Fruit fly (Drosophila melanogaster): ENCODE data around the gene Es2.

Es2 gene

dm6 chrX:8457532-8457931 lies 3.7 kb upstream of the Es2 start, which contains the start of gene CG32713:
TSS of gene CG32713 (minus strand) at chrX:8457632.
- TF ChIP-seq Myc (optimal IDR thresholded peaks at IDR 0.05), result no peak
- no peak for TF ChIP-seq ttk (optimal IDR thresholded peaks at IDR 0.05)
- TF ChIP-seq h (optimal IDR thresholded peaks at IDR 0.05), result no peak
- no peak for TF ChIP-seq insv (optimal IDR thresholded peaks at IDR 0.05)
- no peak for TF ChIP-seq Sin3A (optimal IDR thresholded peaks at IDR 0.05)
- no peak for TF ChIP-seq psq (optimal IDR thresholded peaks at IDR 0.05)

dm6 chrX:8459452-8460040 lies 1.7 kb upstream of the Es2 start:
- TF ChIP-seq insv (optimal IDR thresholded peaks at IDR 0.05) (no peak), ttk (optimal IDR thresholded peaks at IDR 0.05) (no peak), h (optimal IDR thresholded peaks at IDR 0.05) (no peak), Sin3A (optimal IDR thresholded peaks at IDR 0.05) (no peak), psq (optimal IDR thresholded peaks at IDR 0.05) (no peak), Myc (optimal IDR thresholded peaks at IDR 0.05) (no peak)

DNA sequence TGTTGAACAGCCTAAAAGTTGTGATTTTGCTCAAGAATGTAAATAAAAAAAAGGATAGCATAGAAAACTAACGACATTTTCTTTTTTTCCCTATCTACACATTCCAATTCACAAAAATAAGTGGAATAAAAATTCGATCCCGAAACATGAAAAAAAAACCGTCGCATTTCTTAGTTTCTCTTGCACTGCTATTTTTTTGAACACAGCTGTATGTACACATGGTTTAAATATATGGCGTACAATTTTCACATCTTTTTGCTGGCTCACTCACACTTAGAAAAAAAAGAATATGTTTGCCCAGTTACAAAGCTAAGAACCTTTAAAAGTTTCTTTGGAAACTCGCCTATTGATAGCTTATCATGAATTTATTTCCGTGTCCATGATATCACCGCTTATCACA lies 1.0 kb upstream of the Es2 start:
- TF ChIP-seq Sin3A (optimal IDR thresholded peaks at IDR 0.05) (no peak), psq (optimal IDR thresholded peaks at IDR 0.05) (no peak), Myc (optimal IDR thresholded peaks at IDR 0.05) (no peak), insv (optimal IDR thresholded peaks at IDR 0.05) (no peak), h (optimal IDR thresholded peaks at IDR 0.05) (no peak), ttk (optimal IDR thresholded peaks at IDR 0.05) (no peak)

DNA sequence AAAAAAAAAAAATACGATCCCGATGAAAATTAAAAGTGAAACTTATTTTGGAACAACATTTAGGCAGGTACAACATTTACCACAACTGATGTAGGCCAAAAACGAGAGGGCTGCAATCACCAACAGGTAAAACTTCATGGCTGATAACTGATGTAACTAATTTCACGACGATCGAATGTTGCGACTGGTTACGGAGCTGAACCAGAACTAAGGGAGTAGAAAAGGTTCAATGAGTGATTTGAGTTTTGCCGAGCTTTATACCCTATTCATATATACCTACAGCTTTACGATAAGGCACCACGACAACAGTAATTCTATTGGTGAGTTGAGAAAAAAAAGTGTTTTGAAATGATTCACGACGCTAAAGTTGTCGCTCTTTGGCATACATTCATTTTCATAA lies 593 bp upstream of the Es2 start, which contains the start of gene CG15347:
TSS of gene CG15347 (minus strand) at position 213 of the 400 bp plus-strand sequence.
- TF ChIP-seq Myc (optimal IDR thresholded peaks at IDR 0.05) (no peak), Sin3A (optimal IDR thresholded peaks at IDR 0.05) (no peak), psq (optimal IDR thresholded peaks at IDR 0.05) (no peak), insv (optimal IDR thresholded peaks at IDR 0.05) (no peak), ttk (optimal IDR thresholded peaks at IDR 0.05) (no peak), h (optimal IDR thresholded peaks at IDR 0.05) (no peak)

DNA sequence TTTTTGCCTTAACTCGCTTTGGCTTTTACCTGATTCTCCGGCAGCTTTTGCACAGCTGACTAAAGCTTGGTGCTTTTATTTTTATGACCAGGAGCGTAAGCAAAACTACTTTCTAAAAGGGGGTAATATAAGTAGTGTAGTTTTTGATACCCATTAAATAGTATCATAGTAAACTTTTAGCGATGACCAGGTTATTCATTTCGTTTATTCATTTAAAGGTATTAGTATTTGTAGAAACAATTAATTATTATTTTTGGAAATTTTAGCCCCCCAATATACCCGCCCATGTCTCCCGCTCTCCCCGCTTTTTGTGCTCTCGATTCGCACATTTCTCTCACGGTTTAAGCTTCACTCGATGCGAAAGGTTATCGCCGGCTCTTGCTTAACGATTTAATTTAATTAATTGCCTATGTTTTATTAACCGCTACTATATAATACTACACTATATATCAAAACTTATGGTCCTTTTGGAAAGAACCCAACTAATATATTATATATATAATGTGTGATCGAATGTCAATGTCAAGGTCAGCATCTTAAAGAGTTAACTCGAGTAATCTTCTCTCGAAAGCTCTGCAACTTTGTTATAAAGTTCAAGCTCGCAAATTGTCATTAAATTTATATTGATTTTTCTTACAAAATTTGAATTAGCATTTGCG lies 3.2 kb downstream of the Es2 start, which contains the start of gene Sptr:
TSS of gene Sptr (minus strand) at position 61 of the 659 bp plus-strand sequence.
- TF ChIP-seq ttk (optimal IDR thresholded peaks at IDR 0.05) (no peak), insv (optimal IDR thresholded peaks at IDR 0.05) (no peak), h (optimal IDR thresholded peaks at IDR 0.05) (no peak), psq (optimal IDR thresholded peaks at IDR 0.05) (no peak), Sin3A (optimal IDR thresholded peaks at IDR 0.05) (no peak), Myc (optimal IDR thresholded peaks at IDR 0.05) (no peak)

DNA sequence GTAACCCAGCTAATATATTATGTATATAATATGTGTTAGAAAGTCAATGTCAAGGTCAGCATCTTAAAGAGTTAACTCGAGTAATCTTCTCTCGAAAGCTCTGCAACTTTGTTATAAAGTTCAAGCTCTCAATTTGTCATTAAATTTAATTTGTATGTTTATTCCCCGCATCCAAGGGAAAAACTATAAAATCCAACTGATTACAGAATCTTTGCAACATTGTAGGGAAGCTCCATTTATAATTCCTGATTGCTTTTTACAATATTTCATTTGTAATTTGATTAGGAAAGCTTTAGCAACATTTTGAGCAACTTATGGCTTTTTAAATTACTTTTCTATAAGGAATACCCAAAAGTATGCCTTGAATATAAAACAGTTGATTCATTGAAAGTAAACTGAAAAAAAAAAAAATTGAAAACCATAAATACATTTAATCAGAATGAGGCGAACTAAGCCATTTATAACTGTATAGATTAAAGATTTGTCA lies 5.5 kb downstream of the Es2 start:
- TF ChIP-seq psq (optimal IDR thresholded peaks at IDR 0.05) (no peak), Myc (optimal IDR thresholded peaks at IDR 0.05) (no peak), insv (optimal IDR thresholded peaks at IDR 0.05) (no peak), h (optimal IDR thresholded peaks at IDR 0.05) (no peak), Sin3A (optimal IDR thresholded peaks at IDR 0.05) (no peak), ttk (optimal IDR thresholded peaks at IDR 0.05) (no peak)

- TF ChIP-seq psq (optimal IDR thresholded peaks at IDR 0.05) (no peak), h (optimal IDR thresholded peaks at IDR 0.05) (no peak), ttk (optimal IDR thresholded peaks at IDR 0.05) (no peak), Myc (optimal IDR thresholded peaks at IDR 0.05) (no peak), Sin3A (optimal IDR thresholded peaks at IDR 0.05) (no peak), insv (optimal IDR thresholded peaks at IDR 0.05) (no peak)
These were observed 7.7 kb downstream of the Es2 start, which contains the start of gene CG12116 for dm6 chrX:8468962-8469459. TSS of gene CG12116 (minus strand) at chrX:8469012.

- TF ChIP-seq psq (optimal IDR thresholded peaks at IDR 0.05) (no peak), h (optimal IDR thresholded peaks at IDR 0.05) (no peak), Sin3A (optimal IDR thresholded peaks at IDR 0.05) (no peak), Myc (optimal IDR thresholded peaks at IDR 0.05) (no peak), insv (optimal IDR thresholded peaks at IDR 0.05) (no peak), ttk (optimal IDR thresholded peaks at IDR 0.05) (no peak)
These were observed 8.3 kb downstream of the Es2 start for dm6 chrX:8469606-8470005.

DNA sequence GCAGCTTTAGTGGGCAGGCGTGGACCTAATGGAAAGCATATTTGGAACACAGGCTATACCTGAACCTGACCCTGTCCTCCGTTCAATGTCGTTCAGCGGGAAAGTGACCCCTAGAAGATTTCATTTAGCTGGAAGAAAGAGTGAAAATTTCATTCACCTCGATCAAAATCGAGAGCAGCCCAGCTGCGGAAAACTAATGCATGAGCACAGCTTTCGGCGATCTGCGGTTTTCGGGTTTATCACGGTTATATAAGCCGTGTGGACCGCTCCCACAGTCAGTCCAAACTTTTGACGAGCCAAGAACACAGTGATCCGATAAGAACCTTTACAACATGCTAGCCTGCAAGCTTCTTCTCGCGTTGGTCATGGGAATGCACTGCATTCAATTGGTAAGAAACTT lies 9.3 kb downstream of the Es2 start, which contains the start of gene Cp7Fa:
TSS of gene Cp7Fa (plus strand) at position 301 of the 400 bp plus-strand sequence.
- TF ChIP-seq Sin3A (optimal IDR thresholded peaks at IDR 0.05) (no peak), psq (optimal IDR thresholded peaks at IDR 0.05) (no peak), h (optimal IDR thresholded peaks at IDR 0.05) (no peak), insv (optimal IDR thresholded peaks at IDR 0.05) (no peak), Myc (optimal IDR thresholded peaks at IDR 0.05) (no peak), ttk (optimal IDR thresholded peaks at IDR 0.05) (no peak)

DNA sequence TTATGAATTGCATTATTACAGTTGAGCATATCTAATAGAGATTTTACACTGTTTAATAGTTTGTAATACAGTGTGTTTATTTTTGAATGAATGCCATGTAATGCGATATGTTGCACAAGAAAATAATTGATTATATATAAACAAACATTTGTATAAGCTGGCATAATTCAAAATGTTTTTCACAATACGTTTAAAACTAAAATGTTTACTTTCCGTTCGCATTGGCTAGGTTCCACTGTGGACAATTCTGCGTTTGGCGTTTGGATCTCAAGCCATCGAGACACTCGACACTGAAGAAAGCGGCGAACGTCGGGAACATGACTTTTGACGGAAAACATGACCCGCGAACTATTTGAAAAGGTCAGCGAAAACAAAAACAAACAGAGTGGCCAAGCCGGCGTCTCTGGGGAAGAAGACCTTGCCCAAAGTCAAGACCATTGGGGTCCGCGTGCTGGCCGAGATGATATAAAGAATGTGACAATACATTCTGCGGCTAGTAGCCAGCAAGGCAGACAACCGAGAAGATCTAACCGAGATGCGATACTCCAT lies 12.1 kb downstream of the Es2 start, which contains the start of gene Cp7Fb:
TSS of gene Cp7Fb (plus strand) at position 499 of the 549 bp plus-strand sequence.
- TF ChIP-seq Myc (optimal IDR thresholded peaks at IDR 0.05) (no peak), psq (optimal IDR thresholded peaks at IDR 0.05) (no peak), h (optimal IDR thresholded peaks at IDR 0.05) (no peak), ttk (optimal IDR thresholded peaks at IDR 0.05) (no peak), insv (optimal IDR thresholded peaks at IDR 0.05) (no peak), Sin3A (optimal IDR thresholded peaks at IDR 0.05) (no peak)

dm6 chrX:8475657-8476056 lies 14.4 kb downstream of the Es2 start:
- TF ChIP-seq Sin3A (optimal IDR thresholded peaks at IDR 0.05), result no peak
- TF ChIP-seq Myc (optimal IDR thresholded peaks at IDR 0.05), result no peak
- TF ChIP-seq psq (optimal IDR thresholded peaks at IDR 0.05), result no peak
- no peak for TF ChIP-seq insv (optimal IDR thresholded peaks at IDR 0.05)

dm6 chrX:8476817-8477216 lies 15.5 kb downstream of the Es2 start, which contains the start of gene Cp7Fc:
TSS of gene Cp7Fc (plus strand) at chrX:8477117.
- TF ChIP-seq insv (optimal IDR thresholded peaks at IDR 0.05), result no peak
- TF ChIP-seq Myc (optimal IDR thresholded peaks at IDR 0.05), result no peak
- TF ChIP-seq ttk (optimal IDR thresholded peaks at IDR 0.05), result no peak
- no peak for TF ChIP-seq Sin3A (optimal IDR thresholded peaks at IDR 0.05)
- TF ChIP-seq h (optimal IDR thresholded peaks at IDR 0.05), result no peak
- no peak for TF ChIP-seq psq (optimal IDR thresholded peaks at IDR 0.05)
